Worm (Caenorhabditis elegans): ENCODE data around the gene F44F4.15.

F44F4.15 gene

DNA sequence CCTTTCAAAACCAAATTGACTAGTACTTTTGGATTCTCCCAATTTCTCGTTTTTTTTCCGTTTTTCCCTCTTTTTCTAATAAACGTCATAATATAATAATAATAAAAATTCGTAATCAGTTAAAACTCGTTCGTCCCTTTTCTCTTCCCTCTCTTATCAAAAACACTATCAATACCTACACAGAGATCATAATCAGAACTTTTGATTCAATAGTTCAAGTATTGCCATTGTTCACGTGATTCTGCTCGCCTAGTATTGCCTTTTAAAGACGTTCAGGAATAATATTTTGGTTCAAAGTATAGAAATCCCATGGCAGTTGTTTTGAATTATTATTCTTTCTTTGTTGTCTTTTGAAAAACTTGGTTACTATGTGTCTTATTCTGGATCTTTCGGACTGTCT, 10.2 kb downstream of the F44F4.15 start:
- no peak for TF ChIP-seq lin-32 (GFP tag; optimal IDR thresholded peaks at IDR 0.05)

DNA sequence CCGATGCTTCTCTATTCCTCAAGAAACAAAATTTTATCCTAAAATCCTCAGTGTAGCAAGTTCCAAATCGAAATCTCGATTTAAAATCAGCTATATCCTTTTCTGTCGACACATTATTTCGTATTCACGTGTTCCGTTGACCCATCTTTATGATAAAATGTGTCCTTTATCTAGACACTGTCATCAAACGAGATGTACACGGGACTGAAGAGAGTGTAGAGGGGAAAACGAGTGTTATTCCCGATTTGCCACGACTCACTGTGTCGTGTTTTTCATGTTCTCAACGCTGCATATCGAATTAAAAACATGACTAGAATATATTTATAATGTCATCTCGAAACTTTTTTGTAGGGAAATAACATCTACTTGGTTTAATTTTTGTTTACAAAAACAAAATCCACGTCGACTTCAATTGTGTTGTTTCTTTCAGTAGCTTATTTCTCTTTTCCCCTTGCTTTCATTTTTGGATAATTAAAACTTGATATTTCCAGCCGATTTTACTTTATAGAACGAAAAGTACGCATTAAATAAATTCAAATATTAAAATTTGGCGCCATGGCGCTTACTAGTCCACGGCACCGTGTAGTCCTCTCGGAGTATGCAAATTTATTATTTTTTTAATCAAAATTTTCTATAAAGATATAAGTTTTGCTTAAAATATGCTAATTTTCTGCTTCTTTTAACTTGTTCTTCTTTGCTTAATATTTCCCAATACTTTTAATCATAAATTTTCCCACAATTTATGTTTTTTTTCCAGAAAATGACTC, 11.5 kb downstream of the F44F4.15 start, which contains the start of gene metr-1:
Gene metr-1, plus strand, starts transcription at position 758 of the 767 bp plus-strand sequence.
- TF ChIP-seq ham-2 (GFP tag; optimal IDR thresholded peaks at IDR 0.05) (peak; percentile 16), unc-120 (tag; optimal IDR thresholded peaks at IDR 0.05; ENCODE audit: poor library complexity, severe bottlenecking) (no peak), elt-1 (tag; optimal IDR thresholded peaks at IDR 0.05; ENCODE audit: borderline replicate concordance, insufficient read depth) (peak; percentile 88)

DNA sequence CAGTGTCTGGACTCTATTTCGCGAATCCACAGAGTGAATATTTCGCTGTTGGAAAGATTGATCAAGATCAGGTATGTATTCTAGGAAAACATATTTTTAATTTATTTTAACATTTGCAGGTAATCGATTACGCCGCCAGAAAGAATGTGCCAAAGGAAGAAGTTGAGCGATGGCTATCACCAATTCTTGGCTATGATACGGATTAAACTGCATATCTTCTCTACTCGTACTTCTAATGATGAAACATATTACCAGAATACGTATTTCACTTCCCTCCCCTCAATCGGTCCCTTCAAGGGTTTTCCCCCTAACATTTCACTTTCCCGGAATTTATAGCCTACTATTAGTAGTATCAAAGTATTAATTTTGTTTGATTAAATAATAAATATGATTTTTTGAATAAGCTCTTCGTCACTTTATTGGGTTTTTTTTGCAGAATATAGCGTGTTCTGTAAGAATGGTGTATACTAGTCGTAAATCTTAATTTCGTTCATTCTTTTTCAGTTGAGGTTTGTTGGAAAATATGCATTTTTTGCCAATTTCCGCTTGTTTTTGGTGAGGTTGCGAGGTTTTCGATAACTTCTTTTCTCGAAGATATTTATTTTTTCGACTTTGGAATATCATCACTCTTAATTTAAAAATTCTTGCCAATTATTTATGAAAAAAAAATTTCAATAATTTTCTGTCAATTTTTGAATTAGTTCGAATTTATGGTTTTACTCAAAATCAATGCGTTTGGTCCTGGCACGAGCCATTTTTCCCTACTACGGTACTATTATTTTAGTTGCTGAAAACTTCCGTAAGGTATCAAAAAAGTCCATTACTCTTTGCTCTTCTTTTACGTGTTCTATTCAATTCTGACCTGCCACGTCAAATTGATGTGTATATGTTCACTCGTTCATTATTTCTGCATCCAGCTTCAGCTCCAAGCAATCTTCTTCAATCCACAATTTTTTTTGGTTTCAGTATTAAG, 16.5 kb downstream of the F44F4.15 start:
- TF ChIP-seq nhr-12 (tag; optimal IDR thresholded peaks at IDR 0.05): no peak
- TF ChIP-seq mls-2 (tag; optimal IDR thresholded peaks at IDR 0.05): no peak
- no peak for TF ChIP-seq ceh-39 (tag; optimal IDR thresholded peaks at IDR 0.05)
- TF ChIP-seq unc-62 (GFP tag; optimal IDR thresholded peaks at IDR 0.05): no peak
- no peak for TF ChIP-seq nhr-28 (tag; optimal IDR thresholded peaks at IDR 0.05)
- no peak for TF ChIP-seq elt-1 (tag; optimal IDR thresholded peaks at IDR 0.05; ENCODE audit: borderline replicate concordance, insufficient read depth)
- TF ChIP-seq sem-2 (GFP tag; optimal IDR thresholded peaks at IDR 0.05): no peak
- no peak for TF ChIP-seq unc-120 (tag; optimal IDR thresholded peaks at IDR 0.05; ENCODE audit: poor library complexity, severe bottlenecking)
- TF ChIP-seq lin-32 (GFP tag; optimal IDR thresholded peaks at IDR 0.05): no peak
- no peak for TF ChIP-seq nhr-76 (tag; optimal IDR thresholded peaks at IDR 0.05)
- TF ChIP-seq tbx-8 (GFP tag; optimal IDR thresholded peaks at IDR 0.05): no peak
- TF ChIP-seq lsy-2 (tag; optimal IDR thresholded peaks at IDR 0.05): no peak
- TF ChIP-seq drap-1 (GFP tag; optimal IDR thresholded peaks at IDR 0.05): no peak
- TF ChIP-seq unc-39 (tag; optimal IDR thresholded peaks at IDR 0.05): no peak
- no peak for TF ChIP-seq nhr-2 (tag; optimal IDR thresholded peaks at IDR 0.05)
- no peak for TF ChIP-seq ceh-83 (GFP tag; optimal IDR thresholded peaks at IDR 0.05)
- TF ChIP-seq bed-3 (GFP tag; optimal IDR thresholded peaks at IDR 0.05): no peak
- TF ChIP-seq nhr-237 (tag; optimal IDR thresholded peaks at IDR 0.05): no peak
- TF ChIP-seq M03D4.4 (tag; optimal IDR thresholded peaks at IDR 0.05): no peak

DNA sequence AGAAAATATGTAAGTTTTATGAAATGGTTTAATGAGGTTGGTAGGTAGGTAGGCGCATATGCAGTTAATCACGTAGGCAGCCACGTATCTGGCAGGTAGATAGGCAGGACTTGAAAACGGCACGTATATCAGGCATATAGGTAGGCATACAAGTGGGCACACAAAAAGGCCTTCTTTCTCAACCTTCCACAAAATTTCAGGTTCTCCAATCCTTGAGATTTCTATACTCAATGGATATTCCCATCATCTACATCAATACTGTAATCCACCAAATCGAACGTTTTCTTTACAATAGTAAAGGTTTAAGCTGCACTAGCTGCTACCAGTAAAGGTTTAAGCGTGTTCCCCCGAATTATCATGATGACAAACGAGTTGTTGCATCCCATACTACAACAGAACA, 17.8 kb downstream of the F44F4.15 start:
- TF ChIP-seq lsy-2 (tag; optimal IDR thresholded peaks at IDR 0.05) (no peak), elt-3 (tag; optimal IDR thresholded peaks at IDR 0.05) (no peak), nhr-12 (tag; optimal IDR thresholded peaks at IDR 0.05) (no peak), ztf-11 (tag; optimal IDR thresholded peaks at IDR 0.05) (no peak), sem-2 (GFP tag; optimal IDR thresholded peaks at IDR 0.05) (no peak), tbx-8 (GFP tag; optimal IDR thresholded peaks at IDR 0.05) (no peak), unc-120 (tag; optimal IDR thresholded peaks at IDR 0.05; ENCODE audit: poor library complexity, severe bottlenecking) (no peak), lin-32 (GFP tag; optimal IDR thresholded peaks at IDR 0.05) (no peak)

DNA sequence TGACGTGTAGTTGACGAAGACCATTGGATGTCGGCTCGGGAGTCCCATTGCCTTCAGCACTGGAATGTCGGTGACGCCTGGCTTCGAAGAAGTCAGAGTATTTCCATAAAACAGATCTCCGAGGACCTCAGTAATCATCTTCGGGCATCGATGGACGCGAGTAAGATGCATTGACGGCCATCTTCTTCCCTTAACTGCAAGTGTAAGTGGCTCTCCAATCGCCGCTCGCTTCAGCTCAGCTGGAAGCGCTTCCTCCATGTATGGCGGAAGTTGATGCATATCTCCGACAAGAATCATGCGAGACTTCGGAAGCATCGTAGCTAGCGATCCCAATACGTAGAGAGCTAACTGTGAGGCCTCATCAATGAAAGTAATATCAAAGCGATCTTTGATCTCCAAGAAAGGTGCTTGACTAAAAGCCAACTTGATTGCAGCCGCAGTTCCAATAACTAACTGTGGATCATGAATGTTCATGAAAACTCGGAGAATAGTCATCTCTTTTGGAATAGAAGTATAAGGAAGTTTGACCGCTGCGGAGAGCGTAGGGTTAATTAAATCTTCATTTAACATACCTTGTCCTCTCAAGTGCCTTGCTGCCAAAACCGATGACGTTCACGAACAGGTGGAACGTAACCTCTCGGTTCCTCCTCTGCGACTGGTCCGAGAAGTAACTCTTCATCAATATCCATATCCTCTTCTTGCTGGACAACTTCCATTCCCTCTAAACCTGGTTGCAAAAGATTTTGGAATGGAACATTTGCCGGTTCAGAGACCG, 19.7 kb downstream of the F44F4.15 start:
- no peak for TF ChIP-seq mep-1 (tag; optimal IDR thresholded peaks at IDR 0.05)
- TF ChIP-seq nhr-28 (tag; optimal IDR thresholded peaks at IDR 0.05): no peak
- no peak for TF ChIP-seq sptf-1 (tag; optimal IDR thresholded peaks at IDR 0.05)
- no peak for TF ChIP-seq snpc-4 (tag; optimal IDR thresholded peaks at IDR 0.05)
- no peak for TF ChIP-seq unc-120 (tag; optimal IDR thresholded peaks at IDR 0.05; ENCODE audit: poor library complexity, severe bottlenecking)
- TF ChIP-seq mab-5 (tag; optimal IDR thresholded peaks at IDR 0.05): no peak
- no peak for TF ChIP-seq pha-4 (tag; optimal IDR thresholded peaks at IDR 0.05)
- TF ChIP-seq lin-13 (tag; optimal IDR thresholded peaks at IDR 0.05): no peak
- no peak for TF ChIP-seq nhr-76 (tag; optimal IDR thresholded peaks at IDR 0.05)
- no peak for TF ChIP-seq cnd-1 (tag; optimal IDR thresholded peaks at IDR 0.05)
- TF ChIP-seq nhr-12 (tag; optimal IDR thresholded peaks at IDR 0.05): no peak
- TF ChIP-seq ceh-43 (GFP tag; optimal IDR thresholded peaks at IDR 0.05): no peak
- TF ChIP-seq hlh-1 (tag; optimal IDR thresholded peaks at IDR 0.05): no peak
- no peak for TF ChIP-seq ceh-39 (tag; optimal IDR thresholded peaks at IDR 0.05)
- no peak for TF ChIP-seq nhr-2 (tag; optimal IDR thresholded peaks at IDR 0.05)
- TF ChIP-seq ham-2 (GFP tag; optimal IDR thresholded peaks at IDR 0.05): no peak
- no peak for TF ChIP-seq ces-1 (GFP tag; optimal IDR thresholded peaks at IDR 0.05)
- TF ChIP-seq sem-2 (GFP tag; optimal IDR thresholded peaks at IDR 0.05): no peak
- TF ChIP-seq lsy-2 (tag; optimal IDR thresholded peaks at IDR 0.05): no peak
- no peak for TF ChIP-seq elt-3 (tag; optimal IDR thresholded peaks at IDR 0.05)

Data from whole organism, mixed stage, embryonic.